Worm (Caenorhabditis elegans) whole organism, L1 larva: ENCODE measurements around the gene prx-6.
A peak's percentile ranks its signal among the peaks of the same experiment; 100 is the strongest.

Experiments
- C34B4.2 ChIP-seq: sonication (generic microtip); optimal IDR thresholded peaks from 2 replicates; lab custom pipeline; 2017; ENCODE audit warnings: mild to moderate bottlenecking, missing genetic modification characterization, missing compliant biosample characterization
- F16B12.6 ChIP-seq: fragments of 150-350 bp; optimal IDR thresholded peaks from 2 replicates; lab custom pipeline; 2014; ENCODE audit warnings: missing biosample characterization, missing genetic modification characterization
- Y116A8C.19 ChIP-seq: sonication (generic microtip); optimal IDR thresholded peaks from 2 replicates; lab custom pipeline; 2016; ENCODE audit warnings: missing compliant biosample characterization, missing genetic modification characterization, borderline replicate concordance
- alr-1 ChIP-seq: fragments of 200-800 bp; sonication (Bioruptor generic); optimal IDR thresholded peaks from 2 replicates; lab custom pipeline; 2018; ENCODE audit warnings: borderline replicate concordance, mild to moderate bottlenecking, missing genetic modification characterization, missing compliant biosample characterization
- aly-2 ChIP-seq: fragments of 150-350 bp; optimal IDR thresholded peaks from 2 replicates; lab custom pipeline; 2014; ENCODE audit warnings: missing biosample characterization, missing genetic modification characterization
- ama-1 ChIP-seq: fragments of 150-350 bp; optimal IDR thresholded peaks from 2 replicates; lab custom pipeline; 2014
- blmp-1 ChIP-seq: fragments of 150-350 bp; optimal IDR thresholded peaks from 2 replicates; lab custom pipeline; 2014; ENCODE audit warnings: missing biosample characterization, missing genetic modification characterization
- ceh-63 ChIP-seq: fragments of 200-800 bp; sonication (Bioruptor generic); optimal IDR thresholded peaks from 2 replicates; lab custom pipeline; 2018; ENCODE audit warnings: mild to moderate bottlenecking, missing genetic modification characterization, missing compliant biosample characterization
- ceh-82 ChIP-seq, 3 experiments: fragments of 150-350 bp in 1 of 3; sonication (generic microtip) in 2 of 3; optimal IDR thresholded peaks; 2 replicates each; lab custom pipeline; 2014 to 2017; ENCODE audit warnings: missing biosample characterization in 3 of 3, missing genetic modification characterization in 3 of 3
- ceh-90 ChIP-seq: sonication (generic microtip); optimal IDR thresholded peaks from 2 replicates; lab custom pipeline; 2016; ENCODE audit warnings: missing genetic modification characterization, missing compliant biosample characterization
- dpl-1 ChIP-seq, 3 experiments: fragments of 150-350 bp in 2 of 3; sonication (generic microtip) in 1 of 3; optimal IDR thresholded peaks; 2 replicates each; lab custom pipeline; 2014 to 2017; ENCODE audit warnings: missing biosample characterization in 3 of 3, missing genetic modification characterization in 3 of 3, missing genetic modification reagents in 3 of 3
- dsc-1 ChIP-seq: sonication (generic microtip); optimal IDR thresholded peaks from 2 replicates; lab custom pipeline; 2016; ENCODE audit warnings: mild to moderate bottlenecking, missing genetic modification characterization, missing compliant biosample characterization
- efl-3 ChIP-seq: fragments of 200-800 bp; sonication (Bioruptor generic); optimal IDR thresholded peaks from 2 replicates; lab custom pipeline; 2018; ENCODE audit warnings: mild to moderate bottlenecking, missing genetic modification characterization, missing compliant biosample characterization
- egl-27 ChIP-seq, 2 experiments: fragments of 150-350 bp in 1 of 2; sonication (generic microtip); optimal IDR thresholded peaks; 3 replicates each; lab custom pipeline; 2017 to 2018; ENCODE audit warnings: missing biosample characterization in 2 of 2, missing genetic modification characterization in 2 of 2, missing genetic modification reagents in 2 of 2
- elt-2 ChIP-seq: sonication (generic microtip); optimal IDR thresholded peaks from 2 replicates; lab custom pipeline; 2016; ENCODE audit warnings: missing genetic modification characterization, mild to moderate bottlenecking, inconsistent platforms, missing compliant biosample characterization, missing genetic modification reagents
- fkh-4 ChIP-seq: sonication (generic microtip); optimal IDR thresholded peaks from 2 replicates; lab custom pipeline; 2016; ENCODE audit warnings: missing compliant biosample characterization, missing genetic modification characterization, borderline replicate concordance
- fkh-8 ChIP-seq: sonication (generic microtip); optimal IDR thresholded peaks from 2 replicates; lab custom pipeline; 2016; ENCODE audit warnings: mild to moderate bottlenecking, missing genetic modification characterization, missing compliant biosample characterization
- fos-1 ChIP-seq: fragments of 150-350 bp; optimal IDR thresholded peaks from 2 replicates; lab custom pipeline; 2014; ENCODE audit warnings: missing biosample characterization, missing genetic modification characterization
- grh-1 ChIP-seq: fragments of 200-800 bp; sonication (Bioruptor generic); IDR thresholded peaks from 2 replicates; pipeline ENCODE4 v1.3.6; 2022; ENCODE audit warnings: missing genetic modification reagents, missing genetic modification characterization, missing compliant biosample characterization
- hlh-17 ChIP-seq: fragments of 200-800 bp; sonication (Bioruptor generic); optimal IDR thresholded peaks from 2 replicates; lab custom pipeline; 2018; ENCODE audit warnings: missing genetic modification characterization, mild to moderate bottlenecking, missing compliant biosample characterization, moderate library complexity, borderline replicate concordance
- hlh-4 ChIP-seq: sonication (generic microtip); optimal IDR thresholded peaks from 2 replicates; lab custom pipeline; 2016; ENCODE audit warnings: mild to moderate bottlenecking, missing genetic modification characterization, missing compliant biosample characterization
- hpl-2 ChIP-seq: fragments of 150-350 bp; optimal IDR thresholded peaks from 2 replicates; lab custom pipeline; 2014; ENCODE audit warnings: missing biosample characterization, missing genetic modification reagents, missing genetic modification characterization
- irx-1 ChIP-seq: sonication (generic microtip); optimal IDR thresholded peaks from 2 replicates; lab custom pipeline; 2016; ENCODE audit warnings: missing genetic modification characterization, missing compliant biosample characterization
- isw-1 ChIP-seq: fragments of 200-800 bp; sonication (Bioruptor generic); IDR thresholded peaks from 2 replicates; pipeline ENCODE4 v1.3.6; 2022; ENCODE audit warnings: missing genetic modification characterization, missing compliant biosample characterization
- jun-1 ChIP-seq: fragments of 150-350 bp; optimal IDR thresholded peaks from 2 replicates; lab custom pipeline; 2014; ENCODE audit warnings: missing biosample characterization, missing genetic modification reagents, missing genetic modification characterization
- lin-13 ChIP-seq: fragments of 150-350 bp; optimal IDR thresholded peaks from 2 replicates; lab custom pipeline; 2014; ENCODE audit warnings: missing biosample characterization, missing genetic modification reagents, missing genetic modification characterization
- lin-14 ChIP-seq: fragments of 200-800 bp; sonication (Bioruptor generic); optimal IDR thresholded peaks from 2 replicates; lab custom pipeline; 2018; ENCODE audit warnings: mild to moderate bottlenecking, missing genetic modification characterization, moderate library complexity, missing compliant biosample characterization
- lin-35 ChIP-seq, 2 experiments: fragments of 150-350 bp; optimal IDR thresholded peaks; 2 replicates each; lab custom pipeline; 2014; ENCODE audit warnings: missing biosample characterization in 2 of 2, missing genetic modification characterization in 2 of 2, missing genetic modification reagents in 2 of 2
- lin-39 ChIP-seq: fragments of 150-350 bp; optimal IDR thresholded peaks from 2 replicates; lab custom pipeline; 2014; ENCODE audit warnings: missing biosample characterization, missing genetic modification reagents, missing genetic modification characterization
- lsy-2 ChIP-seq, 2 experiments: fragments of 150-350 bp; optimal IDR thresholded peaks; 2 replicates each; lab custom pipeline; 2014; ENCODE audit warnings: missing biosample characterization in 2 of 2, missing genetic modification characterization in 2 of 2
- mdl-1 ChIP-seq, 2 experiments: fragments of 150-350 bp; optimal IDR thresholded peaks; 2 replicates each; lab custom pipeline; 2014 to 2017; ENCODE audit warnings: missing biosample characterization in 2 of 2, missing genetic modification characterization in 2 of 2, inconsistent platforms in 1 of 2
- mep-1 ChIP-seq: fragments of 150-350 bp; optimal IDR thresholded peaks from 2 replicates; lab custom pipeline; 2014; ENCODE audit warnings: missing biosample characterization, missing genetic modification characterization
- nhr-11 ChIP-seq: fragments of 150-350 bp; optimal IDR thresholded peaks from 2 replicates; lab custom pipeline; 2014; ENCODE audit warnings: missing biosample characterization, missing genetic modification characterization
- nhr-19 ChIP-seq: fragments of 200-800 bp; sonication (Bioruptor generic); conservative IDR thresholded peaks from 2 replicates; pipeline ENCODE4 v1.3.6; 2022; ENCODE audit warnings: missing genetic modification characterization, missing compliant biosample characterization
- nhr-20 ChIP-seq: sonication (generic microtip); optimal IDR thresholded peaks from 2 replicates; lab custom pipeline; 2016; ENCODE audit warnings: mild to moderate bottlenecking, missing genetic modification characterization, missing compliant biosample characterization
- nhr-76 ChIP-seq: sonication (generic microtip); optimal IDR thresholded peaks from 2 replicates; lab custom pipeline; 2017; ENCODE audit warnings: missing biosample characterization, missing genetic modification characterization
- nhr-77 ChIP-seq: fragments of 150-350 bp; optimal IDR thresholded peaks from 2 replicates; lab custom pipeline; 2014; ENCODE audit warnings: missing biosample characterization, missing genetic modification characterization
- nhr-90 ChIP-seq: sonication (generic microtip); optimal IDR thresholded peaks from 2 replicates; lab custom pipeline; 2016; ENCODE audit warnings: mild to moderate bottlenecking, missing genetic modification characterization, missing compliant biosample characterization; ENCODE audit not compliant: poor library complexity
- pax-3 ChIP-seq: fragments of 200-800 bp; sonication (Bioruptor generic); optimal IDR thresholded peaks from 2 replicates; lab custom pipeline; 2018; ENCODE audit warnings: mild to moderate bottlenecking, missing genetic modification characterization, moderate library complexity, missing compliant biosample characterization
- pqm-1 ChIP-seq: sonication (generic microtip); optimal IDR thresholded peaks from 3 replicates; lab custom pipeline; 2017; ENCODE audit warnings: missing biosample characterization, missing genetic modification characterization
- rnt-1 ChIP-seq: sonication (generic microtip); optimal IDR thresholded peaks from 2 replicates; lab custom pipeline; 2016; ENCODE audit warnings: mild to moderate bottlenecking, missing genetic modification characterization, moderate library complexity, missing compliant biosample characterization
- skn-1 ChIP-seq: fragments of 150-350 bp; optimal IDR thresholded peaks from 2 replicates; lab custom pipeline; 2014; ENCODE audit warnings: missing biosample characterization, missing genetic modification characterization
- snu-23 ChIP-seq: sonication (generic microtip); optimal IDR thresholded peaks from 2 replicates; lab custom pipeline; 2016; ENCODE audit warnings: missing genetic modification characterization, missing compliant biosample characterization
- sox-4 ChIP-seq: sonication (generic microtip); optimal IDR thresholded peaks from 2 replicates; lab custom pipeline; 2016; ENCODE audit warnings: missing genetic modification characterization, missing compliant biosample characterization
- tbx-2 ChIP-seq: sonication (generic microtip); optimal IDR thresholded peaks from 2 replicates; lab custom pipeline; 2016; ENCODE audit warnings: missing genetic modification characterization, missing compliant biosample characterization
- unc-130 ChIP-seq: fragments of 150-350 bp; optimal IDR thresholded peaks from 2 replicates; lab custom pipeline; 2017; ENCODE audit warnings: missing biosample characterization, missing genetic modification characterization, inconsistent platforms
- unc-30 ChIP-seq: sonication (generic microtip); optimal IDR thresholded peaks from 2 replicates; lab custom pipeline; 2017; ENCODE audit warnings: missing biosample characterization, missing genetic modification characterization
- unc-62 ChIP-seq: fragments of 150-350 bp; optimal IDR thresholded peaks from 2 replicates; lab custom pipeline; 2014; ENCODE audit warnings: missing biosample characterization, missing genetic modification reagents, missing genetic modification characterization
- unc-86 ChIP-seq: sonication (generic microtip); optimal IDR thresholded peaks from 2 replicates; lab custom pipeline; 2016; ENCODE audit warnings: missing genetic modification characterization, missing compliant biosample characterization
- unc-98 ChIP-seq: fragments of 200-800 bp; sonication (Bioruptor generic); IDR thresholded peaks from 2 replicates; pipeline ENCODE4 v1.3.6; 2022; ENCODE audit warnings: missing genetic modification characterization, missing compliant biosample characterization
- vab-15 ChIP-seq: sonication (generic microtip); optimal IDR thresholded peaks from 2 replicates; lab custom pipeline; 2017; ENCODE audit warnings: missing genotype, mild to moderate bottlenecking, missing genetic modification characterization, missing compliant biosample characterization
- zag-1 ChIP-seq: fragments of 150-350 bp; optimal IDR thresholded peaks from 2 replicates; lab custom pipeline; 2014; ENCODE audit warnings: missing biosample characterization, missing genetic modification characterization
- ztf-11 ChIP-seq, 2 experiments: sonication (generic microtip); optimal IDR thresholded peaks; 2 replicates each; lab custom pipeline; 2016 to 2017; ENCODE audit warnings: missing genetic modification characterization in 2 of 2, missing biosample characterization in 1 of 2, missing compliant biosample characterization in 1 of 2
- ztf-4 ChIP-seq: fragments of 150-350 bp; optimal IDR thresholded peaks from 2 replicates; lab custom pipeline; 2014; ENCODE audit warnings: missing biosample characterization, missing genetic modification characterization

The prx-6 gene

ce11 chrV:4730075-4730474 is 10.2 kb upstream of the prx-6 start, which contains the start of gene tig-2 (continued):
- no peak for TF ChIP-seq fos-1 (tag; lab: Kevin White, UChicago)
- no peak for TF ChIP-seq nhr-76 (tag; lab: Kevin White, UChicago)
- no peak for TF ChIP-seq Y116A8C.19 (tag; lab: Kevin White, UChicago)
- TF ChIP-seq unc-130 (tag; lab: Kevin White, UChicago), result peak; percentile 5
- TF ChIP-seq pax-3 (tag; lab: Kevin White, UChicago), result no peak
- TF ChIP-seq pqm-1, result no peak
- TF ChIP-seq nhr-19 (GFP tag; lab: Robert Waterston, UW), result peak; percentile 38; the same call in 1 of the 2 replicates
- TF ChIP-seq lin-35 (GFP tag; optimal IDR thresholded peaks at IDR 0.05; lab: Kevin White, UChicago), result peak; percentile 2 to 18
- no peak for TF ChIP-seq fkh-8 (tag; lab: Kevin White, UChicago)
- no peak for TF ChIP-seq irx-1 (tag; lab: Kevin White, UChicago)
- TF ChIP-seq unc-86, result no peak
- no peak for TF ChIP-seq ceh-82 (tag; optimal IDR thresholded peaks at IDR 0.05; lab: Kevin White, UChicago)
- no peak for TF ChIP-seq tbx-2
- TF ChIP-seq mep-1 (tag; lab: Kevin White, UChicago), result peak; percentile 36
- TF ChIP-seq grh-1 (GFP tag; lab: Robert Waterston, UW), result no peak
- no peak for TF ChIP-seq ztf-11 (tag; optimal IDR thresholded peaks at IDR 0.05; lab: Kevin White, UChicago)
- no peak for TF ChIP-seq unc-62 (GFP tag; lab: Kevin White, UChicago)
- peak; percentile 86 for TF ChIP-seq lin-14 (GFP tag; lab: Kevin White, UChicago)
- TF ChIP-seq egl-27 (tag; optimal IDR thresholded peaks at IDR 0.05; lab: Kevin White, UChicago), result no peak
- TF ChIP-seq ceh-63 (GFP tag; lab: Kevin White, UChicago), result no peak
- TF ChIP-seq mdl-1 (tag; optimal IDR thresholded peaks at IDR 0.05; lab: Kevin White, UChicago), result peak in 1 of 2 experiments; percentile 27
- no peak for TF ChIP-seq unc-30 (tag; lab: Kevin White, UChicago)
- no peak for TF ChIP-seq C34B4.2 (tag; lab: Kevin White, UChicago)
- TF ChIP-seq alr-1, result no peak
- TF ChIP-seq ama-1 (lab: Kevin White, UChicago), result no peak
- no peak for TF ChIP-seq blmp-1 (tag; lab: Kevin White, UChicago)
- no peak for TF ChIP-seq hlh-17 (GFP tag; lab: Kevin White, UChicago)
- no peak for TF ChIP-seq nhr-11 (tag; lab: Kevin White, UChicago)
- TF ChIP-seq vab-15 (tag; lab: Kevin White, UChicago), result no peak
- TF ChIP-seq lin-13 (GFP tag; lab: Kevin White, UChicago), result no peak
- no peak for TF ChIP-seq elt-2 (tag; lab: Kevin White, UChicago)
- TF ChIP-seq nhr-90, result no peak
- no peak for TF ChIP-seq aly-2 (tag; lab: Kevin White, UChicago)
- no peak for TF ChIP-seq hpl-2 (GFP tag; lab: Kevin White, UChicago)
- no peak for TF ChIP-seq nhr-77 (tag; lab: Kevin White, UChicago)
- TF ChIP-seq dsc-1 (tag; lab: Kevin White, UChicago), result peak; percentile 33
- peak; percentile 56 for TF ChIP-seq snu-23 (GFP tag; lab: Kevin White, UChicago)
- peak; percentile 9 for TF ChIP-seq nhr-20
- no peak for TF ChIP-seq efl-3 (GFP tag; lab: Kevin White, UChicago)
- TF ChIP-seq F16B12.6, result no peak
- no peak for TF ChIP-seq skn-1
- no peak for TF ChIP-seq sox-4 (tag; lab: Kevin White, UChicago)
- no peak for TF ChIP-seq dpl-1 (GFP tag; optimal IDR thresholded peaks at IDR 0.05; lab: Kevin White, UChicago)
- TF ChIP-seq fkh-4, result no peak
- 0 out of 2 replicates have a peak, but pooled peaks have one; percentile 4 for TF ChIP-seq isw-1 (GFP tag; lab: Robert Waterston, UW)
- no peak for TF ChIP-seq zag-1 (tag; lab: Kevin White, UChicago)
- no peak for TF ChIP-seq jun-1 (tag; lab: Kevin White, UChicago)
- TF ChIP-seq ceh-90 (tag; lab: Kevin White, UChicago), result no peak
- TF ChIP-seq rnt-1 (tag; lab: Kevin White, UChicago), result peak; percentile 57
- TF ChIP-seq unc-98 (GFP tag; lab: Robert Waterston, UW), result no peak
- no peak for TF ChIP-seq ztf-4 (tag; lab: Kevin White, UChicago)
- no peak for TF ChIP-seq hlh-4 (tag; lab: Kevin White, UChicago)
- peak in 1 of 2 experiments; percentile 49 for TF ChIP-seq lsy-2 (tag; optimal IDR thresholded peaks at IDR 0.05; lab: Kevin White, UChicago)
- no peak for TF ChIP-seq lin-39
